Fruit fly (Drosophila melanogaster): ENCODE measurements around the gene Polr2J.

The Polr2J gene

dm6 chr2L:17385221-17385529, 25.0 kb downstream of the Polr2J start (continued):
- TF ChIP-seq Blimp-1 (GFP tag; optimal IDR thresholded peaks at IDR 0.05) (peak; percentile 16), CG11504 (tag; optimal IDR thresholded peaks at IDR 0.05) (peak; percentile 31), fd3F (GFP tag; optimal IDR thresholded peaks at IDR 0.05) (no peak), CG17328 (GFP tag; IDR thresholded peaks at IDR 0.05) (no peak), CG13424 (tag; optimal IDR thresholded peaks at IDR 0.05) (no peak), CG4404 (GFP tag; IDR thresholded peaks at IDR 0.05) (no peak), Lhr (GFP tag; optimal IDR thresholded peaks at IDR 0.05) (no peak), Gsc (GFP tag; IDR thresholded peaks at IDR 0.05) (no peak), Usf (GFP tag; optimal IDR thresholded peaks at IDR 0.05) (no peak), tup (GFP tag; optimal IDR thresholded peaks at IDR 0.05) (no peak), sens (GFP tag) (peak; percentile 50), Side (GFP tag; optimal IDR thresholded peaks at IDR 0.05) (no peak), gfzf (GFP tag; optimal IDR thresholded peaks at IDR 0.05) (no peak), CG32772 (GFP tag; IDR thresholded peaks at IDR 0.05) (no peak), Fer1 (GFP tag; optimal IDR thresholded peaks at IDR 0.05) (peak; percentile 15), Hr3 (GFP tag; optimal IDR thresholded peaks at IDR 0.05) (no peak), bsh (GFP tag; optimal IDR thresholded peaks at IDR 0.05) (peak; percentile 9 to 99), CG3163 (GFP tag; optimal IDR thresholded peaks at IDR 0.05) (no peak), BEAF-32 (GFP tag; optimal IDR thresholded peaks at IDR 0.05) (no peak), CG12104 (GFP tag; optimal IDR thresholded peaks at IDR 0.05) (no peak), CG16815 (GFP tag; optimal IDR thresholded peaks at IDR 0.05) (no peak), hth (optimal IDR thresholded peaks at IDR 0.05) (no peak), CG17361 (GFP tag; IDR thresholded peaks at IDR 0.05) (0 out of 3 replicates have a peak, but pooled peaks have one; percentile 7), Max (GFP tag; optimal IDR thresholded peaks at IDR 0.05) (no peak), Ets97D (GFP tag; optimal IDR thresholded peaks at IDR 0.05) (no peak), scrt (GFP tag; optimal IDR thresholded peaks at IDR 0.05) (peak; percentile 33), gsb (GFP tag; IDR thresholded peaks at IDR 0.05) (no peak), MBD-R2 (GFP tag; IDR thresholded peaks at IDR 0.05) (peak; percentile 21; the same call in 1 of the 2 replicates), Sin3A (optimal IDR thresholded peaks at IDR 0.05) (no peak), HLH4C (GFP tag; IDR thresholded peaks at IDR 0.05; ENCODE audit: partially characterized antibody) (no peak), CG2202 (tag; optimal IDR thresholded peaks at IDR 0.05) (no peak), NFAT (GFP tag; IDR thresholded peaks at IDR 0.05) (no peak), wor (GFP tag; IDR thresholded peaks at IDR 0.05) (no peak), Aef1 (GFP tag; IDR thresholded peaks at IDR 0.05) (peak; percentile 89), HmgD (GFP tag; optimal IDR thresholded peaks at IDR 0.05) (no peak), sqz (GFP tag; optimal IDR thresholded peaks at IDR 0.05) (peak; percentile 57), CG31441 (GFP tag; IDR thresholded peaks at IDR 0.05) (no peak; the same call in 1 of the 2 replicates), bab2 (GFP tag; optimal IDR thresholded peaks at IDR 0.05) (no peak), NfI (GFP tag; optimal IDR thresholded peaks at IDR 0.05) (no peak), pan (optimal IDR thresholded peaks at IDR 0.05) (no peak), pan (GFP tag; optimal IDR thresholded peaks at IDR 0.05 in 1 of 2, IDR thresholded peaks at IDR 0.05 in 1 of 2) (peak in 1 of 2 experiments; percentile 33), CG10274 (GFP tag; optimal IDR thresholded peaks at IDR 0.05) (no peak), fd96Cb (tag; optimal IDR thresholded peaks at IDR 0.05) (no peak), chn (GFP tag; optimal IDR thresholded peaks at IDR 0.05) (no peak), fu2 (GFP tag; optimal IDR thresholded peaks at IDR 0.05) (no peak), CG2678 (tag; optimal IDR thresholded peaks at IDR 0.05) (peak; percentile 27), repo (GFP tag; optimal IDR thresholded peaks at IDR 0.05) (no peak), CG17385 (GFP tag; optimal IDR thresholded peaks at IDR 0.05) (peak; percentile 51), CG5953 (GFP tag; IDR thresholded peaks at IDR 0.05) (no peak), CG6854 (GFP tag; optimal IDR thresholded peaks at IDR 0.05) (no peak), lola (GFP tag; optimal IDR thresholded peaks at IDR 0.05) (no peak), YL-1 (GFP tag; optimal IDR thresholded peaks at IDR 0.05) (no peak), CG8924 (tag; optimal IDR thresholded peaks at IDR 0.05) (no peak)
